Worm (Caenorhabditis elegans) whole organism, mixed stage, embryonic: ENCODE data around the gene tag-180.

Experiments
- ceh-43 ChIP-seq: fragments of 200-800 bp; sonication (Bioruptor generic); optimal IDR thresholded peaks from 2 replicates; lab custom pipeline; 2018; ENCODE audit warnings: mild to moderate bottlenecking, missing genetic modification characterization, moderate library complexity, missing compliant biosample characterization
- ces-1 ChIP-seq: fragments of 150-350 bp; optimal IDR thresholded peaks from 2 replicates; lab custom pipeline; 2014; ENCODE audit warnings: missing biosample characterization, missing genetic modification reagents, missing genetic modification characterization
- drap-1 ChIP-seq: fragments of 200-800 bp; sonication (Bioruptor generic); optimal IDR thresholded peaks from 3 replicates; lab custom pipeline; 2018; ENCODE audit warnings: mild to moderate bottlenecking, missing genetic modification characterization, missing compliant biosample characterization
- elt-1 ChIP-seq: sonication (generic microtip); optimal IDR thresholded peaks from 2 replicates; lab custom pipeline; 2017; ENCODE audit warnings: missing genetic modification characterization, mild to moderate bottlenecking, missing compliant biosample characterization, antibody characterized with exemption, moderate library complexity, borderline replicate concordance; ENCODE audit not compliant: insufficient read depth
- elt-3 ChIP-seq: fragments of 150-350 bp; optimal IDR thresholded peaks from 2 replicates; lab custom pipeline; 2014; ENCODE audit warnings: missing biosample characterization, missing genetic modification characterization
- lsy-2 ChIP-seq: fragments of 150-350 bp; optimal IDR thresholded peaks from 2 replicates; lab custom pipeline; 2014; ENCODE audit warnings: missing biosample characterization, missing genetic modification characterization
- mls-2 ChIP-seq: sonication (generic microtip); optimal IDR thresholded peaks from 2 replicates; lab custom pipeline; 2016; ENCODE audit warnings: mild to moderate bottlenecking, missing genetic modification characterization, moderate library complexity, missing compliant biosample characterization
- nhr-12 ChIP-seq: fragments of 150-350 bp; optimal IDR thresholded peaks from 2 replicates; lab custom pipeline; 2014; ENCODE audit warnings: missing biosample characterization, missing genetic modification characterization
- nhr-2 ChIP-seq: fragments of 150-350 bp; optimal IDR thresholded peaks from 2 replicates; lab custom pipeline; 2014; ENCODE audit warnings: missing biosample characterization, missing genetic modification characterization
- nhr-237 ChIP-seq: fragments of 150-350 bp; optimal IDR thresholded peaks from 2 replicates; lab custom pipeline; 2014; ENCODE audit warnings: missing biosample characterization, missing genetic modification characterization
- nhr-76 ChIP-seq: sonication (generic microtip); optimal IDR thresholded peaks from 2 replicates; lab custom pipeline; 2017; ENCODE audit warnings: missing biosample characterization, missing genetic modification characterization
- pha-4 ChIP-seq: fragments of 150-350 bp; optimal IDR thresholded peaks from 2 replicates; lab custom pipeline; 2018; ENCODE audit warnings: missing biosample characterization, missing genetic modification reagents, missing genetic modification characterization
- snpc-4 ChIP-seq: fragments of 150-350 bp; optimal IDR thresholded peaks from 2 replicates; lab custom pipeline; 2014; ENCODE audit warnings: missing biosample characterization, missing genetic modification characterization

- TF ChIP-seq ceh-43 (GFP tag; lab: Kevin White, UChicago) (no peak), nhr-237 (tag; lab: Kevin White, UChicago) (no peak), nhr-2 (no peak), nhr-12 (tag; lab: Kevin White, UChicago) (no peak), elt-3 (tag; lab: Kevin White, UChicago) (no peak), snpc-4 (tag; lab: Kevin White, UChicago) (no peak), mls-2 (tag; lab: Kevin White, UChicago) (no peak), elt-1 (tag; lab: Kevin White, UChicago) (no peak), pha-4 (tag; lab: Kevin White, UChicago) (no peak), lsy-2 (tag; lab: Kevin White, UChicago) (peak; percentile 65), ces-1 (GFP tag; lab: Kevin White, UChicago) (no peak), nhr-76 (no peak), drap-1 (no peak)
These were observed 47.6 kb downstream of the tag-180 start, which contains the start of gene unc-130 for ce11 chrII:11281666-11282065.
